Fruit fly (Drosophila melanogaster) whole organism, wandering third instar larva: ENCODE measurements around the gene CG17267.

ENCODE experiments used
- Abd-B ChIP-seq: fragments of >200 bp; optimal IDR thresholded peaks from 2 replicates; lab custom pipeline; 2017; ENCODE audit warnings: missing biosample characterization, missing genetic modification characterization
- CG9705 ChIP-seq: fragments of 200-800 bp; sonication (Bioruptor generic); optimal IDR thresholded peaks from 2 replicates; lab custom pipeline; 2018; ENCODE audit warnings: missing biosample characterization, mild to moderate bottlenecking, missing genetic modification characterization
- Dfd ChIP-seq: fragments of >200 bp; optimal IDR thresholded peaks from 2 replicates; lab custom pipeline; 2017; ENCODE audit warnings: missing biosample characterization, missing genetic modification characterization
- Dif ChIP-seq: fragments of 200-275, 200-300 bp; sonication (Bioruptor generic); optimal IDR thresholded peaks from 2 replicates; lab custom pipeline; 2018; ENCODE audit warnings: missing biosample characterization, missing genetic modification characterization; ENCODE audit not compliant: partially characterized antibody
- GATAd ChIP-seq: sonication (Bioruptor generic); optimal IDR thresholded peaks from 2 replicates; lab custom pipeline; 2016; ENCODE audit warnings: missing biosample characterization, missing genetic modification characterization
- HLH106 ChIP-seq: fragments of 200-800 bp; optimal IDR thresholded peaks from 3 replicates; lab custom pipeline; 2019; ENCODE audit warnings: missing biosample characterization, mild to moderate bottlenecking, missing genetic modification characterization, moderate library complexity
- OdsH ChIP-seq: fragments of 200-800 bp; sonication (Bioruptor generic); optimal IDR thresholded peaks from 2 replicates; lab custom pipeline; 2016; ENCODE audit warnings: missing biosample characterization, mild to moderate bottlenecking, missing genetic modification characterization
- Rel ChIP-seq, 2 experiments: fragments of 200-800 bp; sonication (Bioruptor generic) in 1 of 2; optimal IDR thresholded peaks; 2 replicates in 1 of 2; 3 replicates in 1 of 2; lab custom pipeline; 2016 to 2019; ENCODE audit warnings: mild to moderate bottlenecking in 2 of 2, missing biosample characterization in 2 of 2, missing genetic modification characterization in 2 of 2, moderate library complexity in 1 of 2
- Sp1 ChIP-seq: fragments of 200-800 bp; sonication (Bioruptor generic); optimal IDR thresholded peaks from 3 replicates; lab custom pipeline; 2019; ENCODE audit warnings: missing biosample characterization, mild to moderate bottlenecking, missing genetic modification characterization, moderate library complexity
- Vsx2 ChIP-seq: fragments of 200-300, 225-300 bp; sonication (Bioruptor generic); optimal IDR thresholded peaks from 2 replicates; lab custom pipeline; 2018; ENCODE audit warnings: missing biosample characterization, missing genetic modification characterization; ENCODE audit not compliant: partially characterized antibody
- brk ChIP-seq: fragments of 200-800 bp; sonication (Bioruptor generic); optimal IDR thresholded peaks from 2 replicates; lab custom pipeline; 2016; ENCODE audit warnings: missing biosample characterization, mild to moderate bottlenecking, missing genetic modification characterization
- dl ChIP-seq, 2 experiments: fragments of 175-275, 200-275 bp in 1 of 2; fragments of 200-275 bp in 1 of 2; sonication (Bioruptor generic); optimal IDR thresholded peaks; lab custom pipeline; 2018; ENCODE audit warnings: mild to moderate bottlenecking in 2 of 2, missing biosample characterization in 2 of 2, missing genetic modification characterization in 2 of 2, moderate library complexity in 2 of 2; ENCODE audit not compliant: partially characterized antibody in 2 of 2, insufficient read depth in 1 of 2
- ey ChIP-seq: fragments of 200-800 bp; sonication (Bioruptor generic); optimal IDR thresholded peaks from 2 replicates; lab custom pipeline; 2016; ENCODE audit warnings: missing biosample characterization, missing genetic modification characterization
- foxo ChIP-seq, 2 experiments: fragments of 200-800 bp; sonication (Bioruptor generic); optimal IDR thresholded peaks; 2 replicates in 1 of 2; 3 replicates in 1 of 2; lab custom pipeline; 2016 to 2017; ENCODE audit warnings: missing biosample characterization in 2 of 2, missing genetic modification characterization in 2 of 2
- fru ChIP-seq: fragments of 200-800 bp; sonication (Bioruptor generic); optimal IDR thresholded peaks from 3 replicates; lab custom pipeline; 2016; ENCODE audit warnings: missing biosample characterization, mild to moderate bottlenecking, missing genetic modification characterization
- pan ChIP-seq: fragments of >200 bp; optimal IDR thresholded peaks from 2 replicates; lab custom pipeline; 2017
- sv ChIP-seq: fragments of 200-800 bp; sonication (Bioruptor generic); optimal IDR thresholded peaks from 3 replicates; lab custom pipeline; 2016; ENCODE audit warnings: missing biosample characterization, missing genetic modification characterization
- tai ChIP-seq: sonication (Bioruptor generic); optimal IDR thresholded peaks from 2 replicates; lab custom pipeline; 2016; ENCODE audit warnings: missing biosample characterization, missing genetic modification characterization
- usp ChIP-seq: fragments of >200 bp; optimal IDR thresholded peaks from 2 replicates; lab custom pipeline; 2017; ENCODE audit warnings: missing biosample characterization, missing genetic modification characterization
- woc ChIP-seq: sonication (Bioruptor generic); optimal IDR thresholded peaks from 2 replicates; lab custom pipeline; 2016; ENCODE audit warnings: missing biosample characterization, mild to moderate bottlenecking, missing genetic modification characterization

CG17267 gene

DNA sequence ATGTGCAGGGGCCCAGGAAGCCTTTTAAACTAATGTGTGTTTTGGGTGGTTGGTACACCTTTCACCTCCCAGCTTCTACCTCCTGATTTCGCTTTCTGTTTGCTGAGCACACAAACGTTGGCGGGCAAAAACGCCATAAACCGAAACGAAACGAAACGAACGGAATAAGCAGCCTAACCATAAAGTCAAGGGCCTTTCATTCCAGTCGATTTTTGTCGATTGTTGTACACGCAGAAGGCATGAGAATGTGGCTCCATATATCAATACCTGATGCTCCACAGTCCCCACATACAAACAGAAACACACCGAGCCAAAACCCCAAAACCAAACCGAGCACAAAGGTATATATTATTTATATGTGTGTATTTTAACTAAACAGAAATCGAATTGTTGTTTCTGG is 15.4 kb downstream of the CG17267 start:
- TF ChIP-seq dl (GFP tag; optimal IDR thresholded peaks at IDR 0.05; lab: Kevin White, UChicago; ENCODE audit: insufficient read depth in 1 of 2, partially characterized antibody in 2 of 2) (no peak), Dif (no peak), GATAd (GFP tag; lab: Kevin White, UChicago) (no peak), Abd-B (no peak), woc (GFP tag; lab: Kevin White, UChicago) (no peak)

DNA sequence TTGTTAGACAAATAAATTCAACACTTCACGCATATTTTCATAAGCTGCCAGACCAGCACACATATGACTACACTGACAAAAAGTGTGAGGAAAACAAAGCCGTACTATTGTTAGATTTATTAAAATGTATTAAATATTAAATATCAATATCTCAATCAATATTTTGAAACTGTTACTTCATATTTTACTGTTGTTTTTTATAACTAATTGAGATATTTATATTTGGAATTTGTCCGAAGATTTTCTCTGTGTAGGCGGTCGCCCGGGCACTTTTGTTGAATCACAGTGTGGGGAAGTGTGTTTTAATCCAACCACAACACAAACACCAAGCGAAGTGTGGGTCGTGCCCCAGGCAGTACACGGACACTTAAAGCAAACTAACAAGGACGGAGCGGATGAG is 19.6 kb downstream of the CG17267 start:
- TF ChIP-seq ey (GFP tag; lab: Kevin White, UChicago) (no peak), Vsx2 (no peak), Sp1 (GFP tag; lab: Kevin White, UChicago) (no peak), Dif (no peak), Dfd (GFP tag; lab: Kevin White, UChicago) (no peak), brk (GFP tag; lab: Kevin White, UChicago) (no peak), sv (no peak), fru (GFP tag; lab: Kevin White, UChicago) (no peak), CG9705 (no peak), HLH106 (tag; lab: Kevin White, UChicago) (no peak), Rel (GFP tag; optimal IDR thresholded peaks at IDR 0.05; lab: Kevin White, UChicago) (no peak), Rel (tag; optimal IDR thresholded peaks at IDR 0.05; lab: Kevin White, UChicago) (no peak), usp (no peak), GATAd (GFP tag; lab: Kevin White, UChicago) (no peak)

DNA sequence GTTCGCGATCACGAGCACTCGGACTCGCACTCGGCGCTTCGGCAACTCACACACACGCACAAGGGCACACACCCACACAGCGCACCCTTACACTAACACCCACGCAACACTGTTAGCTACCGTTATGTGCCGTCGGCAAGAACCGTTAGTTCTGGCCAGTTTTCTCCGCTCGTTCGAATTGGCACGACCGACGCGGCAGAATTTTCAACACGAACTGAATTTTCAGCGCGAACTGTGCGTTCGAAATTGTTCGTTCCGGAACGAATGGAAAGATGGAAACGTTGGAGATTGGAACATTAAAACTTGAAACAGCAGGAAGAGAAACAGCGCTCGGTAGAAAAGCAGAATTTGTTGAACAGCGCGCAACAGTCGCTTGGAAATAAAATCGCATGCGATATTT is 24.5 kb downstream of the CG17267 start, which contains the start of gene Oamb:
Gene Oamb (minus strand): TSS at position 218 of the 400 bp plus-strand sequence.
- no peak for TF ChIP-seq OdsH (GFP tag; lab: Kevin White, UChicago)
- TF ChIP-seq foxo (GFP tag; optimal IDR thresholded peaks at IDR 0.05; lab: Kevin White, UChicago): no peak
- TF ChIP-seq HLH106 (tag; lab: Kevin White, UChicago): no peak
- TF ChIP-seq pan (lab: Kevin White, UChicago): no peak
- no peak for TF ChIP-seq GATAd (GFP tag; lab: Kevin White, UChicago)
- TF ChIP-seq brk (GFP tag; lab: Kevin White, UChicago): no peak
- TF ChIP-seq woc (GFP tag; lab: Kevin White, UChicago): no peak
- TF ChIP-seq tai (GFP tag; lab: Kevin White, UChicago): no peak
